Worm (Caenorhabditis elegans): Measurements from ENCODE around the gene ubh-1.

DNA sequence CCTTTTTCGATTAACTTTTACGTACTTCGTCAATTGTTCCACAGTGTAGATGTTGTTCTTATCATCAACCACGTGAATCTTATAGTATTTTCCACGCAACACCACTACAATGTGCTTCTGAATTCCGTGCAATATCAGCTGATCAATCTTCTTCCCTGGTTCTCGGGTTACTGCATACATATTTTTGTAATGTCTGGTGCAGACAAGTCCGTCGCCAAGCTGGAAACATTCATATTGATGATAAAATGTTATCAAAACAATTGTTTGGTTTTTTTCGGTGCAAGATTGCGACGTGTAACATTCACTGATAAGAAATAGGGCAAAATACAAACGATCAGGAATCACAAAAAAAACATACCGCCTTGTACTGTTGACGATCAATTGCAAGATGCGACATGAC is 18.7 kb downstream of the ubh-1 start:
- no peak for TF ChIP-seq lag-1 (GFP tag; IDR thresholded peaks at IDR 0.05)
- no peak for TF ChIP-seq sea-2 (GFP tag; IDR thresholded peaks at IDR 0.05)
- TF ChIP-seq rpc-1 (optimal IDR thresholded peaks at IDR 0.05): no peak
- TF ChIP-seq rpc-1 (tag; optimal IDR thresholded peaks at IDR 0.05): no peak
- TF ChIP-seq him-1 (tag; optimal IDR thresholded peaks at IDR 0.05): no peak
- no peak for TF ChIP-seq ceh-91 (GFP tag; IDR thresholded peaks at IDR 0.05)
- no peak for TF ChIP-seq let-526 (GFP tag; IDR thresholded peaks at IDR 0.05)
- TF ChIP-seq fkh-3 (tag; optimal IDR thresholded peaks at IDR 0.05): no peak
- TF ChIP-seq ccch-3 (GFP tag; optimal IDR thresholded peaks at IDR 0.05): no peak
- TF ChIP-seq hrde-1 (tag; optimal IDR thresholded peaks at IDR 0.05; ENCODE audit: borderline replicate concordance): no peak
- TF ChIP-seq Y56A3A.18 (GFP tag; IDR thresholded peaks at IDR 0.05): no peak
- no peak for TF ChIP-seq C06A6.2 (GFP tag; conservative IDR thresholded peaks at IDR 0.05)
